Worm (Caenorhabditis elegans) whole organism, L4 larva: ENCODE data around the gene srg-54.

Experiments used
- D1046.2 ChIP-seq: fragments of 200-800 bp; sonication (Bioruptor generic); IDR thresholded peaks from 2 replicates; pipeline ENCODE4 v1.3.6; 2022; ENCODE audit warnings: missing genetic modification characterization, missing compliant biosample characterization
- F26F4.8 ChIP-seq: fragments of 200-800 bp; sonication (Bioruptor generic); conservative IDR thresholded peaks from 2 replicates; pipeline ENCODE4 v1.3.6; 2022; ENCODE audit warnings: missing genetic modification characterization, missing compliant biosample characterization
- F37D6.2 ChIP-seq: sonication (generic microtip); optimal IDR thresholded peaks from 2 replicates; lab custom pipeline; 2016; ENCODE audit warnings: mild to moderate bottlenecking, missing genetic modification characterization, missing compliant biosample characterization
- R02D3.7 ChIP-seq: fragments of 150-350 bp; sonication (generic microtip); optimal IDR thresholded peaks from 3 replicates; lab custom pipeline; 2014; ENCODE audit warnings: missing biosample characterization, missing genetic modification characterization
- Y105C5A.15 ChIP-seq: fragments of 200-800 bp; sonication (Bioruptor generic); IDR thresholded peaks from 2 replicates; pipeline ENCODE4 v1.3.6; 2022; ENCODE audit warnings: missing genetic modification characterization, missing compliant biosample characterization
- Y75B8A.6 ChIP-seq: fragments of 200-800 bp; sonication (Bioruptor generic); IDR thresholded peaks from 2 replicates; pipeline ENCODE4 v1.3.6; 2022; ENCODE audit warnings: missing genetic modification reagents, missing genetic modification characterization, missing compliant biosample characterization
- aha-1 ChIP-seq: fragments of 150-350 bp; peaks from one replicate; lab custom pipeline; 2014; ENCODE audit warnings: missing biosample characterization, missing genetic modification characterization
- attf-4 ChIP-seq: sonication (generic microtip); optimal IDR thresholded peaks from 3 replicates; lab custom pipeline; 2017; ENCODE audit warnings: missing biosample characterization, missing genetic modification characterization
- ceh-28 ChIP-seq: fragments of 150-350 bp; optimal IDR thresholded peaks from 2 replicates; lab custom pipeline; 2014; ENCODE audit warnings: missing biosample characterization, missing genetic modification reagents, missing genetic modification characterization
- ceh-82 ChIP-seq: sonication (generic microtip); optimal IDR thresholded peaks from 2 replicates; lab custom pipeline; 2017; ENCODE audit warnings: missing biosample characterization, missing genetic modification characterization
- daf-16 ChIP-seq, 3 experiments: sonication (generic microtip); optimal IDR thresholded peaks; 2 replicates each; lab custom pipeline; 2016 to 2017; ENCODE audit warnings: missing genetic modification characterization in 3 of 3, missing genetic modification reagents in 3 of 3, mild to moderate bottlenecking in 2 of 3, missing compliant biosample characterization in 2 of 3, missing biosample characterization in 1 of 3, moderate library complexity in 1 of 3
- daf-19 ChIP-seq: fragments of 200-800 bp; sonication (Bioruptor generic); conservative IDR thresholded peaks from 2 replicates; pipeline ENCODE4 v1.3.6; 2022; ENCODE audit warnings: missing genetic modification characterization, missing compliant biosample characterization
- fkh-10 ChIP-seq: fragments of 150-350 bp; optimal IDR thresholded peaks from 2 replicates; lab custom pipeline; 2014; ENCODE audit warnings: missing biosample characterization, missing genetic modification reagents, missing genetic modification characterization
- hlh-30 ChIP-seq: sonication (generic microtip); optimal IDR thresholded peaks from 2 replicates; lab custom pipeline; 2017; ENCODE audit warnings: antibody characterized with exemption, mild to moderate bottlenecking, missing genetic modification characterization, missing compliant biosample characterization; ENCODE audit not compliant: insufficient read depth
- hmg-1.1 ChIP-seq: fragments of 200-800 bp; sonication (Bioruptor generic); IDR thresholded peaks from 2 replicates; pipeline ENCODE4 v1.3.6; 2022; ENCODE audit warnings: missing genetic modification reagents, missing genetic modification characterization, missing compliant biosample characterization
- jun-1 ChIP-seq: fragments of 150-350 bp; optimal IDR thresholded peaks from 2 replicates; lab custom pipeline; 2014; ENCODE audit warnings: missing biosample characterization, missing genetic modification reagents, missing genetic modification characterization
- lim-7 ChIP-seq: fragments of 200-800 bp; sonication (Bioruptor generic); IDR thresholded peaks from 2 replicates; pipeline ENCODE4 v1.3.6; 2022; ENCODE audit warnings: missing genetic modification characterization, missing compliant biosample characterization
- lin-1 ChIP-seq: fragments of 200-800 bp; sonication (Bioruptor generic); IDR thresholded peaks from 2 replicates; pipeline ENCODE4 v1.3.6; 2022; ENCODE audit warnings: missing genetic modification reagents, missing genetic modification characterization, missing compliant biosample characterization
- lin-15B ChIP-seq: fragments of 150-350 bp; sonication (generic microtip); optimal IDR thresholded peaks from 3 replicates; lab custom pipeline; 2014; ENCODE audit warnings: missing biosample characterization, missing genetic modification characterization
- lin-29 ChIP-seq: fragments of 200-800 bp; sonication (Bioruptor generic); IDR thresholded peaks from 2 replicates; pipeline ENCODE4 v1.3.6; 2022; ENCODE audit warnings: missing genetic modification reagents, missing genetic modification characterization, missing compliant biosample characterization
- lir-3 ChIP-seq: sonication (generic microtip); optimal IDR thresholded peaks from 2 replicates; lab custom pipeline; 2016; ENCODE audit warnings: mild to moderate bottlenecking, missing genetic modification characterization, missing compliant biosample characterization
- mdl-1 ChIP-seq, 2 experiments: fragments of 150-350 bp in 1 of 2; sonication (generic microtip) in 1 of 2; optimal IDR thresholded peaks; 2 replicates each; lab custom pipeline; 2014 to 2017; ENCODE audit warnings: missing biosample characterization in 2 of 2, missing genetic modification characterization in 2 of 2
- mep-1 ChIP-seq: fragments of 150-350 bp; sonication (generic microtip); optimal IDR thresholded peaks from 3 replicates; lab custom pipeline; 2014; ENCODE audit warnings: missing biosample characterization, missing genetic modification characterization
- mes-2 ChIP-seq: sonication (generic microtip); optimal IDR thresholded peaks from 2 replicates; lab custom pipeline; 2016; ENCODE audit warnings: missing genotype, mild to moderate bottlenecking, missing genetic modification characterization, missing compliant biosample characterization; ENCODE audit not compliant: poor library complexity, severe bottlenecking
- mxl-3 ChIP-seq: fragments of 200-800 bp; sonication (Bioruptor generic); optimal IDR thresholded peaks from 2 replicates; lab custom pipeline; 2018; ENCODE audit warnings: mild to moderate bottlenecking, missing genetic modification characterization, missing compliant biosample characterization
- nhr-10 ChIP-seq: fragments of 150-350 bp; optimal IDR thresholded peaks from 2 replicates; lab custom pipeline; 2014; ENCODE audit warnings: missing biosample characterization, missing genetic modification characterization
- nhr-11 ChIP-seq: fragments of 150-350 bp; optimal IDR thresholded peaks from 2 replicates; lab custom pipeline; 2014; ENCODE audit warnings: missing biosample characterization, missing genetic modification characterization
- nhr-42 ChIP-seq: fragments of 200-800 bp; sonication (Bioruptor generic); IDR thresholded peaks from 2 replicates; pipeline ENCODE4 v1.3.6; 2022; ENCODE audit warnings: missing genetic modification characterization, missing compliant biosample characterization
- nhr-6 ChIP-seq: fragments of 150-350 bp; optimal IDR thresholded peaks from 2 replicates; lab custom pipeline; 2014; ENCODE audit warnings: missing biosample characterization, missing genetic modification characterization
- pha-4 ChIP-seq, 2 experiments: fragments of 150-350 bp in 1 of 2; fragments of 200-800 bp in 1 of 2; sonication (Bioruptor generic) in 1 of 2; IDR thresholded peaks in 1 of 2; optimal IDR thresholded peaks in 1 of 2; 2 replicates each; pipeline versions ENCODE4 v1.3.6 to Lab custom; 2014 to 2022; ENCODE audit warnings: missing genetic modification characterization in 2 of 2, missing genetic modification reagents in 2 of 2, missing biosample characterization in 1 of 2, missing compliant biosample characterization in 1 of 2
- rbr-2 ChIP-seq: sonication (generic microtip); optimal IDR thresholded peaks from 2 replicates; lab custom pipeline; 2016; ENCODE audit warnings: missing genotype, missing genetic modification characterization, missing compliant biosample characterization
- snpc-1.2 ChIP-seq: fragments of 200-800 bp; sonication (Bioruptor generic); IDR thresholded peaks from 2 replicates; pipeline ENCODE4 v1.3.6; 2022; ENCODE audit warnings: missing genetic modification reagents, missing genetic modification characterization, missing compliant biosample characterization
- tra-1 ChIP-seq: fragments of 200-800 bp; sonication (Bioruptor generic); IDR thresholded peaks from 2 replicates; pipeline ENCODE4 v1.3.6; 2022; ENCODE audit warnings: missing genetic modification reagents, missing genetic modification characterization, missing compliant biosample characterization
- unc-130 ChIP-seq: sonication (generic microtip); optimal IDR thresholded peaks from 2 replicates; lab custom pipeline; 2016; ENCODE audit warnings: missing genetic modification reagents, missing genetic modification characterization, missing compliant biosample characterization
- unc-62 ChIP-seq, 3 experiments: fragments of 150-350 bp in 1 of 3; sonication (generic microtip); optimal IDR thresholded peaks in 2 of 3; peaks in 1 of 3; 1 replicate in 1 of 3; 2 replicates in 2 of 3; lab custom pipeline; 2014 to 2017; ENCODE audit warnings: missing biosample characterization in 3 of 3, missing genetic modification characterization in 3 of 3, missing genetic modification reagents in 3 of 3, missing genotype in 1 of 3
- zag-1 ChIP-seq: fragments of 150-350 bp; optimal IDR thresholded peaks from 2 replicates; lab custom pipeline; 2014; ENCODE audit warnings: missing biosample characterization, missing genetic modification characterization
- ztf-7 ChIP-seq: fragments of 150-350 bp; optimal IDR thresholded peaks from 2 replicates; lab custom pipeline; 2014; ENCODE audit warnings: missing biosample characterization, missing genetic modification characterization

srg-54 gene

ce11 chrV:14949477-14949876, 25.5 kb upstream of the srg-54 start, which contains the start of gene hil-1:
TSS of gene hil-1 (plus strand) at chrV:14949777.
- no peak for TF ChIP-seq daf-19 (GFP tag; lab: Robert Waterston, UW)
- TF ChIP-seq ceh-82 (tag; lab: Kevin White, UChicago): no peak
- TF ChIP-seq mxl-3 (GFP tag; lab: Kevin White, UChicago): no peak
- TF ChIP-seq lim-7: no peak
- no peak for TF ChIP-seq pha-4 (GFP tag; IDR thresholded peaks at IDR 0.05; lab: Robert Waterston, UW)
- TF ChIP-seq pha-4 (tag; optimal IDR thresholded peaks at IDR 0.05; lab: Kevin White, UChicago): no peak
- no peak for TF ChIP-seq D1046.2
- TF ChIP-seq jun-1 (tag; lab: Kevin White, UChicago): no peak
- no peak for TF ChIP-seq nhr-42 (GFP tag; lab: Robert Waterston, UW)
- no peak for TF ChIP-seq hmg-1.1 (GFP tag; lab: Robert Waterston, UW)
- TF ChIP-seq lin-15B (tag; lab: Kevin White, UChicago): no peak
- no peak for TF ChIP-seq unc-62 (GFP tag; optimal IDR thresholded peaks at IDR 0.05 in 1 of 2; lab: Kevin White, UChicago)
- no peak for TF ChIP-seq unc-62 (tag; optimal IDR thresholded peaks at IDR 0.05; lab: Kevin White, UChicago)
- TF ChIP-seq Y75B8A.6 (GFP tag; lab: Robert Waterston, UW): no peak
- TF ChIP-seq snpc-1.2: no peak
- no peak for TF ChIP-seq nhr-10 (tag; lab: Kevin White, UChicago)
- TF ChIP-seq lir-3: no peak
- no peak for TF ChIP-seq hlh-30
- TF ChIP-seq zag-1 (tag; lab: Kevin White, UChicago): no peak
- no peak for TF ChIP-seq rbr-2

- TF ChIP-seq nhr-6 (tag; lab: Kevin White, UChicago): peak; percentile 18
- peak in 1 of 2 experiments; percentile 70 for TF ChIP-seq daf-16 (GFP tag; optimal IDR thresholded peaks at IDR 0.05; lab: Kevin White, UChicago)
- no peak for TF ChIP-seq daf-16 (tag; optimal IDR thresholded peaks at IDR 0.05; lab: Kevin White, UChicago)
- peak; percentile 3 for TF ChIP-seq fkh-10 (GFP tag; lab: Kevin White, UChicago)
- TF ChIP-seq mdl-1 (tag; optimal IDR thresholded peaks at IDR 0.05; lab: Kevin White, UChicago): peak in 1 of 2 experiments; percentile 76
- peak; percentile 31 for TF ChIP-seq rbr-2
- TF ChIP-seq nhr-11 (tag; lab: Kevin White, UChicago): no peak
- no peak for TF ChIP-seq Y105C5A.15 (GFP tag; lab: Robert Waterston, UW)
- TF ChIP-seq hlh-30: peak; percentile 61
These were observed 24.6 kb upstream of the srg-54 start for ce11 chrV:14948566-14948965.

- TF ChIP-seq D1046.2 (no peak), F26F4.8 (GFP tag; lab: Robert Waterston, UW) (no peak), mes-2 (no peak), F37D6.2 (tag; lab: Kevin White, UChicago) (no peak), lin-29 (GFP tag; lab: Robert Waterston, UW) (no peak), hlh-30 (no peak), ztf-7 (tag; lab: Kevin White, UChicago) (no peak), R02D3.7 (tag; lab: Kevin White, UChicago) (no peak), ceh-82 (tag; lab: Kevin White, UChicago) (no peak), tra-1 (GFP tag; lab: Robert Waterston, UW) (no peak), aha-1 (tag; lab: Kevin White, UChicago) (no peak), ceh-28 (tag; lab: Kevin White, UChicago) (no peak), attf-4 (tag; lab: Kevin White, UChicago) (no peak), lin-1 (GFP tag; lab: Robert Waterston, UW) (no peak), unc-130 (no peak)
These were observed 23.0 kb upstream of the srg-54 start, which contains the start of gene C30G7.4 for ce11 chrV:14947022-14947421. TSS of gene C30G7.4 (minus strand) at chrV:14947122.

ce11 chrV:14945697-14946096, 21.7 kb upstream of the srg-54 start, which contains the start of gene C30G7.3:
TSS of gene C30G7.3 (minus strand) at chrV:14945704.
- no peak for TF ChIP-seq mep-1 (tag; lab: Kevin White, UChicago)
- TF ChIP-seq ceh-28 (tag; lab: Kevin White, UChicago): peak; percentile 51
